Fruit fly (Drosophila melanogaster) S2 (cell line): ENCODE results near the gene dimm.

Source experiments
- CG8478 ChIP-seq: fragments of >200 bp; optimal IDR thresholded peaks from 2 replicates; lab custom pipeline; 2018
- CTCF ChIP-seq, 2 experiments: fragments of >200 bp; optimal IDR thresholded peaks; 2 replicates each; lab custom pipeline; 2018

Gene dimm

DNA sequence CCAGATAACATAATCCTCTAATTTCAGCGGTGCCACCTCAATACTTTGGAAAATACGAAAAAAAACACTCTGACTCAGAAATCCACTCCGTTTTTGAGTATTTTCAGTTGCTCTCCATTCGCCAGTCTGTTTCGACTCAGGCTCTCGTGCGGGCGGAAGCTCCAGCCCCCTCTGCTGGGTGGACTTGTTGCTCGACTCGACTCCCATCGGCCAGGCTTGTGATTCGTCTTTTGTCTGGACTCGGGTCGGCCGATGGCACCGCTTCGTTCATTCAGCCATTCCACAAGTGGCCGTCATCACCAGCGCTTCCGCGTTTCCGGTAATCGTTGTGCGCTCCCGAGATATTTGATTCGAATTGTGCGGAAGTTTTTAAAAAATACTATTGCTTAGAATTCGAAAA, at the start of gene dimm:
Gene dimm (plus strand): TSS at position 255 of the 400 bp plus-strand sequence.
- TF ChIP-seq CTCF (optimal IDR thresholded peaks at IDR 0.05; lab: Kevin White, UChicago) = no peak
- TF ChIP-seq CG8478 = no peak

DNA sequence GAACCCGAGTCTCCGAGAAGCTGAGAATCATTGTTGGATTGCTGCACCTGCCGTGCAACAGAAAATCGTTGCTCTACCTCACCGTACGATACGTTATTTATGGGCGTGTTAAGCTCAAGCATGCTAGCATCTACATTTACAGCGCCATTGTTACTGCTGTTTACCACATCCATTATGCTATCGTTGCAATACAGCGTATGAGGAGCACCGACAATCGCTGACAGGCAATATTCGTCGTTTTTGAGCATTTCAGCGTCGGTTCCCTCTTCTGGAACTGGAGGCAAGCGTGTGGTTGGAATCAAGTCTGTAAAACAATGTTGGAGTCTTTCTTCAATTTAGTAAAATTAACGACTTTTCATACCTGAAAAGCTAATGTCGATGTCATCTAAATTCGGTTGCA, 42.5 kb upstream of the dimm start:
- TF ChIP-seq CTCF (optimal IDR thresholded peaks at IDR 0.05; lab: Kevin White, UChicago) (no peak), CG8478 (no peak)

DNA sequence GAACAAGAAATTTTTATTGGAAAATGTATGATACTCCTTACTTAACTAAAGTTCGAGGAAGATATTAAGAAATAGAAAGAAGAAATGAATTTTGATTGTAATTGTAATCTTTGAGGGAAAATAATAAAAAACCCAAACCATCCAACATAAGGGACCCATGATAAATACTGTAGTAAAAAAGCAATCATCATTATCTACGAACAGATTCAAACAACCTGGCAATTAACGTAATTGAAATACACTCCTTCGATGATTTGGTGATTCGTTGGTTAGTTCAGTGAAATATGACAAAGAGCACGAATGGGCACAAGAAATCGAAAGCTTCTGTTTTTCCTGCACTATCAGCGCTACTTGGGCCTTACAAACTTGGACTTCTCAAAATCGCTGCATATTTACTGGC, 41.1 kb upstream of the dimm start, which contains the start of gene Gr39a:
Gene Gr39a (plus strand): TSS at position 301 of the 400 bp plus-strand sequence.
- TF ChIP-seq CTCF (optimal IDR thresholded peaks at IDR 0.05; lab: Kevin White, UChicago) (no peak), CG8478 (no peak)

DNA sequence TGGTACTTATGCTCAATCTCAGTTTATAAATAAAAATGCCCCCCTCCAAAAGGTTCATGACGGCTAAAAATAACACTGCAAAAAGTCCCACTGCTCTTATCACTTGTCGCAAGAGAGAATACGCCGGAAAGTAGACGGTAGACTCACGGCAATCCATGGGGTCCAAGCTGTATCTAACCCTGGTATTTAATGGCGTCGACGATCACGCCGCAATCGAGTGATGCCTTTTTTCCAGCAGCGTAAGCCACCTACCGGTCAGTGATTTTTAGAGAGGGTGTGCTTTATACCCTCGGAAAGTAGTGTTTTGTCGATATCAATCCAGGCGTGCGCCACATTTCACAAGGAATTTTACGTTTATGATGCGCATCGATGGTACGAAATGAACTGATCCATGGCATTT, 32.0 kb upstream of the dimm start:
- TF ChIP-seq CTCF (optimal IDR thresholded peaks at IDR 0.05; lab: Kevin White, UChicago) = peak in 1 of 2 experiments; percentile 41
- no peak for TF ChIP-seq CG8478

DNA sequence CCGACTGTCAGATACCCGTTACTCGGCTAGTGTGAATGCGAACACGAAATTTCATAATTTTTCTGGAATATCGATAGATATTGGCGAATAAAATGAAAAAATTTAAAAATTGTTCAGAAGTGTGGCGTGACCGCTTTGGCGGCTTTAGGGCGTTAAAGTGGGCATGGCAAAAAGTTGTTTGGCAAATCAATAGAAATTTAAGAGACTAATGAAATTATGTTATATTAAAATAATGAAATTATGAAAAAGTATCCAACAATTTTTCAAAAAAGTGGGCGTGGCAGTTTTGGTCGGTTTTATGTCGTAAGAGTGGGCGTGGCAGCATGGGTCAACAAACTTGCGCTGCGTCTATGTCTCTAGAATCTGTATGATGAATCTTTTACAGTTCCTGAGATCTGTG, 29.5 kb upstream of the dimm start:
- TF ChIP-seq CTCF (optimal IDR thresholded peaks at IDR 0.05; lab: Kevin White, UChicago) (no peak), CG8478 (no peak)

DNA sequence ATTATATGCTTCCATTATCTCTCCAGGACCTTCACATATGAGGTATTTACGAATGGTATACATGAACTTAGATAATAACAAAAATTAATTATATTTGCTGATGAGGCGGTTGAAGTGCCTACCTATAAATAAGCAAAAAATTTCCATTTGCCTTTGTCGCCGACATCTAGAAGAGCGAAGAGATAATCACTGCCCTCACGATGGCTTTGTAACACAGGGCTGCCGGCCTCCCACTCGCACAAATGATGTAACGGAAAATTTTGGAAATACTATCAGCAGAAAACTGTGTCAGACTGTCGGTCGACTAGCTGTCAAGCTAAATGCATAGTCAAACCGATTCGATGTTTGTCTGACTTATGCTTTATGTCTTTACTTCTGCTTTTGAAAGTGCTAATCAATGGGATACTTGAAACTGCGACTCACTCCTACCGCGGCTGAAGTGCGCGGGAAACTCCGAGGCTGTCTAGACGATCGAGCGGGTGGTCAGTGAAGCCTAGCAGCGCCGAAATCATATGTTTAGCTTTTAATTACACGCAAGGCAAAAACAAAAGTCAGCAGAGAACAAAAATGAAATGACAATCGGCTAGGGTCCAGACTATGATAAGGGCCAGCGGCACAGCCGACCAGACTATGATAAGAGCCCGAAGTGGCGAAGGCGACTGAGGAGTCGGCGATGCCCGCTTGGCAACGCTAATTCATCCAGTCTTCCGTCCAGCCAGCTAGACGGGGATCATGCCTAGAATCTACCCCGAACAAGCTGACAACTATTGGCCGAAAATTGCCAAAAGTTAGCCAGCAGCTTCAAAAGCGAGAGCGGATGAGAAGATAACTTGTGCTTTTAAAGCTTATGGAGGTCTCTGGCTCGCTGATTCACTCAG, 27.7 kb upstream of the dimm start:
- TF ChIP-seq CG8478 = no peak
- TF ChIP-seq CTCF (optimal IDR thresholded peaks at IDR 0.05; lab: Kevin White, UChicago) = no peak

DNA sequence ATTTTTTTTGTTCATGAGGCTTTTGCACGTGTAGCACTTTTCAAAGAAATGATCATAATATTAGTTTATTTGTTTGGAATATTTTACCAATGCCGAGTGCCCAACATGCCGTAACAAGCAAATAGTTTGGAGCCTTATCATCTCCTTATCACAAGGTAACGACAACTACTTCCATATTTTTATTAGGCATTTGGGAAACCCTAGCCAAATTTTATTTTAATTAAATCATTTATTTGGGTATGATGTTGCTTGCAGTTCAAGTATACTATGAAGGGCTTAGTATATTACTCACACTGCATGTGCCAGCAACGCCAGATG, 27.1 kb upstream of the dimm start:
- TF ChIP-seq CTCF (optimal IDR thresholded peaks at IDR 0.05; lab: Kevin White, UChicago) = no peak
- TF ChIP-seq CG8478 = no peak

DNA sequence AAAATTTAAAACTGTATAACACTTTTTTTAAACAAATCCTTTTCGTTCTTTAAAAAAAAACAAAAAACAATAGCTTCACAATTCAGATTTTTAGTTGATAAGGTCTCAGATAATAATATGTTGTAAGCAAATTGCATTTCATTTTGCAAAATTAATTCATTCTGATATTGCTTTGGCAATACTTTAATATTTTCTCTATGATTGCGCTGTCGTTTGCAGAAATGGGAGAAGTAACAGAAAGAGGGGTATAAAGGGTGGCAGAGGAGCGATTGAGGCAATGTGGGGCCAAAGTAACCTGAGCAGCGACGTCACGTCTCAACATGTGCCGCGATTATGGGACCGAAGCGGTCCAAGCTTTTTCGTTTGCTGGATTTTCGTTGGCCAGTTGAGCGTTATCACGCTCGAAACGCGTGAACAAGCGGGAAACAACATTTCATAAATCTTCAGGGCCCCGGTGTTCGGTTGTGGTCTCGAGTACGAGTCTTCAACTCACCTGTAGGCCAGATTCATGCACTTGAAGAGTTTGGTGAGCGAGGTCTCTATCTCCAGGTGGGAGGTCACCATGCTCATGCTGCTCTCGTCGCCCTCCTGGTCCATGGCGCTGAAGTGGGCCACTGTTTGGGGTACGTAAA, 23.6 kb upstream of the dimm start:
- no peak for TF ChIP-seq CG8478

DNA sequence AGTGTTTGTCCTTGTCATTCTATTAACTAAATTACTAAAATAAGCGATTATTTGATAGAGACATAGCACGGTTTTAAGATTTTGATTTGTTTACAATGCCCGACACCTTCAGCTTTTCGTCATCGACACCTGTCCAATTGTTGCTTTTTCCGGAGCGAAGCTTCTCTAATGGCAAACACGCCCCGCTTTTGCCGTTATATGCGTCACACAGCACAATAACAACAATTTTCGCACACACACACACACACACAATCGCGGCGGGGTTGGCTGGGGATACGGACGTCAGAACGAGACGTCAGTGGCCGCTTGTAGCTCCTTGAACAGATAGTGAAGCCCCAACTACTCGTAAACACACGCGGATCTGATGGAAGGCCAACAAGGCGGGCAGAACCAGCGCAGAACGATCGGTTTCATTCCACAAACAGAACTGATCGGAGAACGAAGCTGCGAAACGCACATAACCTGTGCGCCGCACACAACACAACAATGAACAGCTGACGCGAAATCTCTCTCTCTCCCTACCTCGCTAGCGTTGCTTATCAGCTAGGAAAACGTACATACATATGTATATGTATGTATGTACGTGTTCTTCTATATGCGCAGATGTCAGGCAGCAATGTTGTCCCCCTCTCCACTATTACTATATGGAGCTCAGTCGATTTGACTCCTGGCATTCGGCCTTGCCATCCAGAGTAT, 22.4 kb upstream of the dimm start:
- TF ChIP-seq CTCF (optimal IDR thresholded peaks at IDR 0.05; lab: Kevin White, UChicago) = no peak
- no peak for TF ChIP-seq CG8478

DNA sequence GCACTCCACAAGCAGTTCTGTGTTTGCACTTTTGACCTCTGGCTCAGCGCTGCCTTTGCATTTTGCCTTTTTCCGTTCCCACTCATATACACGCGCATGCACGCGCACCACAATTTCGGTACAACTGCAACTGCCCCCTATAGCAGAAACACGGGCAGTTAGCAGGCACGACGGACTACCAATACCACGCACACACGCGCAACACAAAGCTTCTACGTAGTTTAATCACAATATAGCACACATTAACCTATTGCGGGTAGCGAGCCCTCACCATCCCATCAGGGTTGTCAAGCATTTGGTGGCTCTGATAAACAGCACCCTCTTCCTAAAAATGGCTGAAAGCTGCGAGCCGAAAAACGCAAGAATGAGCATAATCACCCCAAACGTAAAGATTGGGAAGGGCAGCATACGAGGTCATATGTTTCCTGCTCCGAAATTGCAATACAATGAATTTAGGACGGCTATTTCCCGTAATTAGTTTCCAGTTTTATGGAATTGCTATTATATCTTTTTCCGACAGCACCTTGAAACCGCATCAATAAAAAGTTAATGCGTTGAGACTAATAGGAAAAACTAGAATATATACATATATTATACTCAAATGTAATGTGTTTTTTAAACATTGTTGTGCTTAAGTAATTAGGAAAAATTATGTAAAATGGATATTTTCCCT, 21.7 kb upstream of the dimm start, which contains the start of gene Mondo:
Gene Mondo (minus strand): TSS at position 297 of the 673 bp plus-strand sequence.
- TF ChIP-seq CTCF (optimal IDR thresholded peaks at IDR 0.05; lab: Kevin White, UChicago) = no peak
- no peak for TF ChIP-seq CG8478

DNA sequence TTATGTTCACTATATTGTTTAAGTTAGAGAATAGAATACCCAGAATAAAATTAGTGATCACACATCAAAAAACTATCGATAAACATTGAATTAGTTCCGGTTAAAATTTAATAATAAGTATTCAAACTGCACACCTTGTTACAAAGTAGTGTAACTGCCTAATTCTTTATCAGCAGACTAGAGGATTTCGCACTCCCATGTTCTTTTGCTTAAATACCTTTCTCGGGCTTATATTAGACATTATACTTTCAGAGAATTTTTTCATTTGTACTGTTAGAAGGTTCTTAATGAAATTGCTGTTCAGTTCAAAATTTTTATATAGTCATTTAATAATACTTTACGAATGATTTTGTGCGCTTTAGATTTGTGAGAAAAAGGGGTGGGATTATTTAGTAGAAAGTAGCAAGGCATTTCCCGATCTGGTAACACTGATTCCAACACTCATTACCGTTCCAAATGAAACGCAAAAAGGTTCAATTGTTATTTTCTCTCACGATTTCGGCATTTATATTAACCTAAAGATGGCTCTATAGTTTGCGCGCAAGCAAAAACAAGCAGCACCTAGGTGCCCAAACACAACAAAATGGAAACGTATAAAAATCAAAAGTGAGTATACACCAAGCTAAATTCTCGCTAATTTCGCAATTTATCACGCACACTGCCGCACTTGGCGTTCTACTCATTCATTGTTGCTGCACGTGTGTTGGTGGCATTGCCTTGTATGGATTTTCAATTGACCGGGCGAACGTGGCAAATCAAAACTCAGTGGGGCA, 20.9 kb upstream of the dimm start, which contains the start of gene crc:
Gene crc (plus strand): TSS at position 440 of the 773 bp plus-strand sequence.
- TF ChIP-seq CG8478 = no peak
- no peak for TF ChIP-seq CTCF (optimal IDR thresholded peaks at IDR 0.05; lab: Kevin White, UChicago)

DNA sequence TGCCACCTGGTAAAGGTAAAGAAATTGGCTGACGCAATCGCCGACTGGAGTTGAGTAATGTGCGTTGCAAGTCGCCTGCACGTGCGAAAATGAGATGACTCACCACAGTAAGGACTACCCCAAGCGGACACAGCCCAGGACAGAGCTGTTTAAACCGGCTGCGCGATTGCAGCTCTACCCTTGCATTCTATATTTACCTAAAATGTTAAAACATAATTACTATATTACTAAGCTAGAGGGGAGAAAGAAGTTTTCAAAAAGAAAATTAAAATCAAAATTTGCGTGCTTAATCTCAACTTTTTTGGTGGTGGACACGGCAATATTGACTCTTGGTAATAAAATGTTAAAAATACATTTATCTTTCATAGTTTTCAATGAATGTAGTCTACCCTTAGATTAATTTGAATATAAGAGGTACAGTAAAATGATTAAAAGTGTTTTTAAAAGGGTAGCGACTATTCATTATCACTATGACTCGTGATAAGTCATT, 20.3 kb upstream of the dimm start:
- TF ChIP-seq CTCF (optimal IDR thresholded peaks at IDR 0.05; lab: Kevin White, UChicago) (no peak), CG8478 (no peak)

DNA sequence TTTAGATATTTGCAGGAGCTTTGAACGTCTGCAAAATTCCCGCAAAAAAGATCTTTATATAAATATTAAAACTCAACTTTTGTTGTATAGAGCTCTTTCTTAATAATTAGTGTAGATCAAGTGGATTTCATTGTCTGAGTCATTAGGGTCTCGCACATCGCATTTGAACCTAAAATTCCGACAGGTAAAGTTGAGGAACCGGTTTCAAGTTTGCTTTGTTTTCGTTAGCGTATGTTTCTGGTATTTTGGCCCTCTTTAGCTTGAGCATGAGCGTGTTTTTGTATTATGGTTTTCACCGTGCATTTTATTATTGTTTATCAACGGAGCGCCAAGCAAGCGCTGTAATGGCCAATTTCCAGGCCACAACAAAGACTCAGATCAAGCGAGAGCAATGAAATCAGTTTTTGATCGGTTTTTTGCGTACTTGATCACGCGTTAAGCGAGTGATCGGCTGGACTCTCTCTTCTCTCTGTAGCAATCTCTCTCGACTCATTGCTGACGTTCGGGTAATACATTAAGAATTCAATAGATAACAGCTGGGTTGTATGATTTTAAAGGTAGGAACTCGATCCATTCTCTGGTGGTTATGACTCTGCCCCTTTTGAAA, 18.6 kb upstream of the dimm start:
- TF ChIP-seq CG8478 (no peak), CTCF (optimal IDR thresholded peaks at IDR 0.05; lab: Kevin White, UChicago) (no peak)

DNA sequence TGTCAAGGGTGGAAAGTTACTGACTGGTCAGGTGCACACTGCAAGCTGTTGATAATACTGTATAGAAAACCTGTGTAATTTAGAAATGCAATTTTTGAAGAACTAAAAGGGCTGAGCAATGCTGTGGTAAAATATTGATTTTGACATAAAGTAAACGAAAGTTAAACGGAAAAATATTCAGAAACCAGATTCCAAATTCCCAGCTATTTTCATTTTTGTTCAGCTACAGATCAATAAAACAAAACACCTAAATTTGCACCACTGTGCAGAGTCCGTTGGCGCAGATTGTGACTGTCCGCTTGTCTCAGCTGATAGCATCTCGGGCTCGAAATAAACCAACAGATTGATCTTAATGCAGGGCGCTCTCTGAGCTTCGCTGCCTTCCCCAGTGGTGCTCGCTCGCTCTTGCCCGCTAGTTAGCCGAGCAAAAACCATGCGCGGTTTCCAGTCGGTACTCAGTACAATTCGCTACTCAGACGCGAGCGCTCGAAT, 17.6 kb upstream of the dimm start, which contains the start of gene CG46314:
Gene CG46314 (plus strand): TSS at position 452 of the 492 bp plus-strand sequence.
- TF ChIP-seq CG8478 = no peak
- TF ChIP-seq CTCF (optimal IDR thresholded peaks at IDR 0.05; lab: Kevin White, UChicago) = no peak
